Worm (Caenorhabditis elegans) whole organism, L1 larva: Measurements from ENCODE around the gene Y38F1A.4.

ENCODE experiments used
- Y116A8C.19 ChIP-seq: sonication (generic microtip); optimal IDR thresholded peaks from 2 replicates; lab custom pipeline; 2016; ENCODE audit warnings: missing compliant biosample characterization, missing genetic modification characterization, borderline replicate concordance
- alr-1 ChIP-seq: fragments of 200-800 bp; sonication (Bioruptor generic); optimal IDR thresholded peaks from 2 replicates; lab custom pipeline; 2018; ENCODE audit warnings: borderline replicate concordance, mild to moderate bottlenecking, missing genetic modification characterization, missing compliant biosample characterization
- blmp-1 ChIP-seq: fragments of 150-350 bp; optimal IDR thresholded peaks from 2 replicates; lab custom pipeline; 2014; ENCODE audit warnings: missing biosample characterization, missing genetic modification characterization
- ceh-90 ChIP-seq: sonication (generic microtip); optimal IDR thresholded peaks from 2 replicates; lab custom pipeline; 2016; ENCODE audit warnings: missing genetic modification characterization, missing compliant biosample characterization
- efl-1 ChIP-seq, 4 experiments: fragments of 150-350 bp; optimal IDR thresholded peaks in 3 of 4; peaks in 1 of 4; 1 replicate in 1 of 4; 2 replicates in 3 of 4; lab custom pipeline; 2014; ENCODE audit warnings: missing biosample characterization in 2 of 4, missing genetic modification characterization in 2 of 4, missing genetic modification reagents in 2 of 4
- efl-3 ChIP-seq: fragments of 200-800 bp; sonication (Bioruptor generic); optimal IDR thresholded peaks from 2 replicates; lab custom pipeline; 2018; ENCODE audit warnings: mild to moderate bottlenecking, missing genetic modification characterization, missing compliant biosample characterization
- egl-13 ChIP-seq: sonication (generic microtip); optimal IDR thresholded peaks from 2 replicates; lab custom pipeline; 2016; ENCODE audit warnings: missing genotype, missing genetic modification reagents, missing genetic modification characterization, missing compliant biosample characterization
- elt-2 ChIP-seq: sonication (generic microtip); optimal IDR thresholded peaks from 2 replicates; lab custom pipeline; 2016; ENCODE audit warnings: missing genetic modification characterization, mild to moderate bottlenecking, inconsistent platforms, missing compliant biosample characterization, missing genetic modification reagents
- elt-3 ChIP-seq, 6 experiments: fragments of 150-350 bp in 1 of 6; sonication (generic microtip); optimal IDR thresholded peaks; 2 replicates each; lab custom pipeline; 2017 to 2018; ENCODE audit warnings: missing biosample characterization in 6 of 6, missing genetic modification characterization in 6 of 6, inconsistent platforms in 1 of 6
- ets-5 ChIP-seq: fragments of 200-800 bp; sonication (Bioruptor generic); IDR thresholded peaks from 2 replicates; pipeline ENCODE4 v1.3.6; 2022; ENCODE audit warnings: missing genetic modification characterization, missing compliant biosample characterization
- fkh-10 ChIP-seq: sonication (generic microtip); optimal IDR thresholded peaks from 2 replicates; lab custom pipeline; 2017; ENCODE audit warnings: missing biosample characterization, missing genetic modification reagents, missing genetic modification characterization
- grh-1 ChIP-seq: fragments of 200-800 bp; sonication (Bioruptor generic); IDR thresholded peaks from 2 replicates; pipeline ENCODE4 v1.3.6; 2022; ENCODE audit warnings: missing genetic modification reagents, missing genetic modification characterization, missing compliant biosample characterization
- hlh-17 ChIP-seq: fragments of 200-800 bp; sonication (Bioruptor generic); optimal IDR thresholded peaks from 2 replicates; lab custom pipeline; 2018; ENCODE audit warnings: missing genetic modification characterization, mild to moderate bottlenecking, missing compliant biosample characterization, moderate library complexity, borderline replicate concordance
- hlh-4 ChIP-seq: sonication (generic microtip); optimal IDR thresholded peaks from 2 replicates; lab custom pipeline; 2016; ENCODE audit warnings: mild to moderate bottlenecking, missing genetic modification characterization, missing compliant biosample characterization
- irx-1 ChIP-seq: sonication (generic microtip); optimal IDR thresholded peaks from 2 replicates; lab custom pipeline; 2016; ENCODE audit warnings: missing genetic modification characterization, missing compliant biosample characterization
- jun-1 ChIP-seq: fragments of 150-350 bp; optimal IDR thresholded peaks from 2 replicates; lab custom pipeline; 2014; ENCODE audit warnings: missing biosample characterization, missing genetic modification reagents, missing genetic modification characterization
- lin-15B ChIP-seq: fragments of 150-350 bp; sonication (generic microtip); optimal IDR thresholded peaks from 3 replicates; lab custom pipeline; 2014; ENCODE audit warnings: missing biosample characterization, missing genetic modification characterization
- lsy-2 ChIP-seq, 2 experiments: fragments of 150-350 bp; optimal IDR thresholded peaks; 2 replicates each; lab custom pipeline; 2014; ENCODE audit warnings: missing biosample characterization in 2 of 2, missing genetic modification characterization in 2 of 2
- mab-9 ChIP-seq: fragments of 200-800 bp; sonication (Bioruptor generic); IDR thresholded peaks from 2 replicates; pipeline ENCODE4 v1.3.6; 2022; ENCODE audit warnings: missing genetic modification reagents, missing genetic modification characterization, missing compliant biosample characterization
- mdl-1 ChIP-seq, 2 experiments: fragments of 150-350 bp; optimal IDR thresholded peaks; 2 replicates each; lab custom pipeline; 2014 to 2017; ENCODE audit warnings: missing biosample characterization in 2 of 2, missing genetic modification characterization in 2 of 2, inconsistent platforms in 1 of 2
- mep-1 ChIP-seq: fragments of 150-350 bp; optimal IDR thresholded peaks from 2 replicates; lab custom pipeline; 2014; ENCODE audit warnings: missing biosample characterization, missing genetic modification characterization
- nhr-12 ChIP-seq: sonication (generic microtip); optimal IDR thresholded peaks from 2 replicates; lab custom pipeline; 2017; ENCODE audit warnings: missing biosample characterization, missing genetic modification characterization
- nhr-237 ChIP-seq: fragments of 150-350 bp; optimal IDR thresholded peaks from 2 replicates; lab custom pipeline; 2014; ENCODE audit warnings: missing biosample characterization, missing genetic modification characterization
- nhr-77 ChIP-seq: fragments of 150-350 bp; optimal IDR thresholded peaks from 2 replicates; lab custom pipeline; 2014; ENCODE audit warnings: missing biosample characterization, missing genetic modification characterization
- nhr-85 ChIP-seq: sonication (generic microtip); peaks from one replicate; lab custom pipeline; 2016; ENCODE audit warnings: missing genetic modification characterization, inconsistent platforms, missing compliant biosample characterization
- nhr-90 ChIP-seq: sonication (generic microtip); optimal IDR thresholded peaks from 2 replicates; lab custom pipeline; 2016; ENCODE audit warnings: mild to moderate bottlenecking, missing genetic modification characterization, missing compliant biosample characterization; ENCODE audit not compliant: poor library complexity
- pqm-1 ChIP-seq: sonication (generic microtip); optimal IDR thresholded peaks from 3 replicates; lab custom pipeline; 2017; ENCODE audit warnings: missing biosample characterization, missing genetic modification characterization
- rnt-1 ChIP-seq: sonication (generic microtip); optimal IDR thresholded peaks from 2 replicates; lab custom pipeline; 2016; ENCODE audit warnings: mild to moderate bottlenecking, missing genetic modification characterization, moderate library complexity, missing compliant biosample characterization
- skn-1 ChIP-seq: fragments of 150-350 bp; optimal IDR thresholded peaks from 2 replicates; lab custom pipeline; 2014; ENCODE audit warnings: missing biosample characterization, missing genetic modification characterization
- sptf-1 ChIP-seq: fragments of 150-350 bp; optimal IDR thresholded peaks from 2 replicates; lab custom pipeline; 2014; ENCODE audit warnings: missing biosample characterization, missing genetic modification characterization
- swsn-7 ChIP-seq: sonication (generic microtip); optimal IDR thresholded peaks from 2 replicates; lab custom pipeline; 2016; ENCODE audit warnings: missing genetic modification characterization, missing compliant biosample characterization
- unc-130 ChIP-seq: fragments of 150-350 bp; optimal IDR thresholded peaks from 2 replicates; lab custom pipeline; 2017; ENCODE audit warnings: missing biosample characterization, missing genetic modification characterization, inconsistent platforms
- unc-62 ChIP-seq: fragments of 150-350 bp; optimal IDR thresholded peaks from 2 replicates; lab custom pipeline; 2014; ENCODE audit warnings: missing biosample characterization, missing genetic modification reagents, missing genetic modification characterization
- vab-15 ChIP-seq: sonication (generic microtip); optimal IDR thresholded peaks from 2 replicates; lab custom pipeline; 2017; ENCODE audit warnings: missing genotype, mild to moderate bottlenecking, missing genetic modification characterization, missing compliant biosample characterization
- zag-1 ChIP-seq: fragments of 150-350 bp; optimal IDR thresholded peaks from 2 replicates; lab custom pipeline; 2014; ENCODE audit warnings: missing biosample characterization, missing genetic modification characterization
- ztf-11 ChIP-seq, 2 experiments: sonication (generic microtip); optimal IDR thresholded peaks; 2 replicates each; lab custom pipeline; 2016 to 2017; ENCODE audit warnings: missing genetic modification characterization in 2 of 2, missing biosample characterization in 1 of 2, missing compliant biosample characterization in 1 of 2

Gene Y38F1A.4

DNA sequence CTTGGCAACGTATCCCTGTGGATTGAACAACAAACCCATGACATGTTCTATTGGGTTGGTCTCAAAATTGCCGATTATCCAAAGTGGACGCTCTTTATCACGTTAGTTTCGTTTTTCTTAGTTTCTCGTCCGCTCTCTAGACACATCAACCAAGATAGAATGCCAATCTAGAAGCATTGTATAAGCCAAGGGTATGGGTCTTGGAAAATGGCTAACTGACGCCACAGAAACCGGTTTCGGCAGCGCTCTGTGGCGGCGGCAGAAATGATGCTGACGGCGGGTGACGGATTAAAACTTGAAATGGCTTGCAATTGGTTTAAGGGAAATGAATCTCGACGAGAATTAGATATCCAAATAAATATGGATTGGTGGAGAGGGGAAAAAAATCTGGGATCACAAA is 3.9 kb downstream of the Y38F1A.4 start:
- TF ChIP-seq nhr-85 (peak; percentile 48), unc-62 (GFP tag; lab: Kevin White, UChicago) (no peak), jun-1 (no peak), lin-15B (tag; lab: Kevin White, UChicago) (no peak), skn-1 (tag; lab: Kevin White, UChicago) (no peak), vab-15 (tag; lab: Kevin White, UChicago) (no peak), grh-1 (GFP tag; lab: Robert Waterston, UW) (peak; percentile 76), sptf-1 (tag; lab: Kevin White, UChicago) (no peak), ztf-11 (tag; optimal IDR thresholded peaks at IDR 0.05; lab: Kevin White, UChicago) (no peak), pqm-1 (tag; lab: Kevin White, UChicago) (no peak), blmp-1 (tag; lab: Kevin White, UChicago) (peak; percentile 29), zag-1 (tag; lab: Kevin White, UChicago) (no peak), nhr-77 (tag; lab: Kevin White, UChicago) (no peak), nhr-237 (tag; lab: Kevin White, UChicago) (no peak), elt-3 (tag; optimal IDR thresholded peaks at IDR 0.05; lab: Kevin White, UChicago) (peak in 1 of 6 experiments; percentile 3), Y116A8C.19 (tag; lab: Kevin White, UChicago) (no peak)

DNA sequence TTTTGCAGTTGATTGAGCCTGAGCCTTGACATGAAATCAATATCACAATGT is 4.2 kb downstream of the Y38F1A.4 start, which contains the start of gene ptr-18:
Gene ptr-18, plus strand, starts transcription at position 9 of the 51 bp plus-strand sequence.
- TF ChIP-seq mab-9 (GFP tag; lab: Robert Waterston, UW), result no peak
- TF ChIP-seq nhr-12 (tag; lab: Kevin White, UChicago), result no peak
- TF ChIP-seq efl-3 (GFP tag; lab: Kevin White, UChicago), result no peak
- no peak for TF ChIP-seq nhr-90 (tag; lab: Kevin White, UChicago)
- TF ChIP-seq hlh-17 (GFP tag; lab: Kevin White, UChicago), result no peak
- TF ChIP-seq, all 84 proteins: peak for 0

- TF ChIP-seq nhr-85, result peak; percentile 69
- TF ChIP-seq sptf-1 (tag; lab: Kevin White, UChicago), result no peak
- TF ChIP-seq elt-2 (tag; lab: Kevin White, UChicago), result no peak
- no peak for TF ChIP-seq hlh-4 (tag; lab: Kevin White, UChicago)
- TF ChIP-seq rnt-1 (tag; lab: Kevin White, UChicago), result no peak
Measured at ce11 chrII:12965138-12965537, 4.4 kb downstream of the Y38F1A.4 start.

DNA sequence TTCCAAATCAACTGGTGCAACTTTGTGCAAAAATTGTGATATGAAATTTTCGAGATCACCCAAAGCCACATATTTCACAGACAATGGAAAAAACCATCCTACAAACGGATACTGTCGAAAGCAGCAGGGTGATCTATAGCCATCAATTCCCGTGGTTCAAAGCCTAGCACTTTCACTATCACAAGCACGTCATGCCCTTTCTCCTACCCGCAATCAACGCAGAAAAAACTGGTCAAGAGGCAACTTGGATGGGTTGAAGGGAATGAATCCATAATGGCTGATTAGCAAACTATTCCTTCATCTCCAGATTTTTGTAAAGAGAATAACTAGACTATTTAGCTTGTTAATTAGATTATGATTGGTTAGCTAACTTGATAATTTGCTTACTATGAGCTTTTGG is 7.8 kb downstream of the Y38F1A.4 start:
- no peak for TF ChIP-seq mdl-1 (tag; optimal IDR thresholded peaks at IDR 0.05; lab: Kevin White, UChicago)
- no peak for TF ChIP-seq ceh-90 (tag; lab: Kevin White, UChicago)
- TF ChIP-seq alr-1 (tag; lab: Kevin White, UChicago), result no peak
- TF ChIP-seq blmp-1 (tag; lab: Kevin White, UChicago), result peak; percentile 91
- TF ChIP-seq unc-130 (tag; lab: Kevin White, UChicago), result no peak
- TF ChIP-seq efl-1 (optimal IDR thresholded peaks at IDR 0.05; lab: Kevin White, UChicago), result no peak
- TF ChIP-seq efl-1 (GFP tag; optimal IDR thresholded peaks at IDR 0.05 in 1 of 2; lab: Kevin White, UChicago), result no peak

DNA sequence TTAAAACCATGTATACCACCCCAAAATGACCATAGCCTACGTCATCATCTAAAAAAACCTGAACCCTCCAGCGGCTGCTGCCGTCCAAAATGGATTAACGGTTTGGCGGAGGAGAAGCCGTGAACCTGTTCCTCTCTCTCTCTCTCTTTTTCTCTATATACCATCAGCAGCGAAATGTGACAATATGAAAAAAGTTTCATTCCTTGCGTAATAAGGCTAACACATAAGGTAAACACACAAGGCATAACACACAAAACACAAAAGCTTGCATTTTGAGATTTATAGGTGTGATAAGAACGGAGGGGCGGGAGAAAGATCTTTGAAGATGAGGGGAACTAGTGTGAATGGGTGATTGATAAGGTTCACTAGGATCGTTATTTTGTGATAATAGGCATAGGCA is 8.2 kb downstream of the Y38F1A.4 start:
- no peak for TF ChIP-seq irx-1 (tag; lab: Kevin White, UChicago)
- TF ChIP-seq egl-13 (tag; lab: Kevin White, UChicago), result no peak
- no peak for TF ChIP-seq mep-1
- peak; percentile 25 for TF ChIP-seq nhr-85
- TF ChIP-seq lsy-2 (tag; optimal IDR thresholded peaks at IDR 0.05; lab: Kevin White, UChicago), result no peak
- TF ChIP-seq ets-5 (GFP tag; lab: Robert Waterston, UW), result no peak
- TF ChIP-seq swsn-7 (tag; lab: Kevin White, UChicago), result no peak
- no peak for TF ChIP-seq sptf-1 (tag; lab: Kevin White, UChicago)
- peak; percentile 34 for TF ChIP-seq blmp-1 (tag; lab: Kevin White, UChicago)
- TF ChIP-seq fkh-10 (GFP tag; lab: Kevin White, UChicago), result no peak
